Fruit fly (Drosophila melanogaster) whole organism, prepupa: ENCODE results near the gene CG11247.

Experiments used
- Blimp-1 ChIP-seq: fragments of 200-800 bp; sonication (Bioruptor generic); optimal IDR thresholded peaks from 3 replicates; lab custom pipeline; 2017; ENCODE audit warnings: missing biosample characterization, missing genetic modification characterization, mild to moderate bottlenecking, moderate library complexity, missing genetic modification reagents
- CG10631 ChIP-seq: fragments of 200-800 bp; sonication (Bioruptor generic); optimal IDR thresholded peaks from 2 replicates; lab custom pipeline; 2016; ENCODE audit warnings: missing biosample characterization, missing genetic modification characterization
- CG10669 ChIP-seq: fragments of 200-800 bp; sonication (Bioruptor generic); optimal IDR thresholded peaks from 3 replicates; lab custom pipeline; 2018; ENCODE audit warnings: missing biosample characterization, mild to moderate bottlenecking, missing genetic modification characterization, moderate library complexity
- CG11294 ChIP-seq: fragments of 200-800 bp; sonication (Bioruptor generic); IDR thresholded peaks from 2 replicates; pipeline ENCODE4 v1.3.6; 2022; ENCODE audit warnings: missing biosample characterization, missing genetic modification characterization
- CG11762 ChIP-seq: fragments of 200-800 bp; sonication (Bioruptor generic); optimal IDR thresholded peaks from 3 replicates; lab custom pipeline; 2016; ENCODE audit warnings: missing biosample characterization, missing genetic modification characterization; ENCODE audit not compliant: insufficient read depth
- CG11902 ChIP-seq: fragments of 200-800 bp; sonication (Bioruptor generic); optimal IDR thresholded peaks from 3 replicates; lab custom pipeline; 2016; ENCODE audit warnings: missing biosample characterization, missing genetic modification characterization
- CG16779 ChIP-seq: fragments of 200-800 bp; sonication (Bioruptor generic); optimal IDR thresholded peaks from 3 replicates; lab custom pipeline; 2017; ENCODE audit warnings: missing biosample characterization, mild to moderate bottlenecking, missing genetic modification characterization
- CG3032 ChIP-seq: fragments of 200-800 bp; optimal IDR thresholded peaks from 2 replicates; lab custom pipeline; 2019; ENCODE audit warnings: missing biosample characterization, mild to moderate bottlenecking, missing genetic modification characterization, moderate library complexity
- CG31627 ChIP-seq: fragments of 200-800 bp; sonication (Bioruptor generic); optimal IDR thresholded peaks from 3 replicates; lab custom pipeline; 2016; ENCODE audit warnings: missing biosample characterization, missing genetic modification characterization
- CG32006 ChIP-seq: fragments of 200-800 bp; sonication (Bioruptor generic); optimal IDR thresholded peaks from 3 replicates; lab custom pipeline; 2017; ENCODE audit warnings: missing biosample characterization, mild to moderate bottlenecking, missing genetic modification characterization
- CG34406 ChIP-seq: fragments of 200-800 bp; sonication (Bioruptor generic); optimal IDR thresholded peaks from 3 replicates; lab custom pipeline; 2016; ENCODE audit warnings: missing biosample characterization, missing genetic modification characterization
- CG3919 ChIP-seq: fragments of 200-800 bp; sonication (Bioruptor generic); optimal IDR thresholded peaks from 3 replicates; lab custom pipeline; 2016; ENCODE audit warnings: missing biosample characterization, missing genetic modification characterization
- CG6163 ChIP-seq: fragments of 200-800 bp; sonication (Bioruptor generic); IDR thresholded peaks from 3 replicates; pipeline ENCODE4 v1.3.6; 2022; ENCODE audit warnings: missing biosample characterization, missing genetic modification characterization
- CG6276 ChIP-seq: fragments of 200-800 bp; sonication (Bioruptor generic); optimal IDR thresholded peaks from 2 replicates; lab custom pipeline; 2017; ENCODE audit warnings: missing biosample characterization, mild to moderate bottlenecking, missing genetic modification characterization
- CG6792 ChIP-seq: fragments of 200-800 bp; sonication (Bioruptor generic); optimal IDR thresholded peaks from 3 replicates; lab custom pipeline; 2016; ENCODE audit warnings: missing biosample characterization, missing genetic modification characterization
- CG6808 ChIP-seq: fragments of 200-800 bp; sonication (Bioruptor generic); optimal IDR thresholded peaks from 3 replicates; lab custom pipeline; 2017; ENCODE audit warnings: missing biosample characterization, missing genetic modification characterization, mild to moderate bottlenecking, moderate library complexity, missing genetic modification reagents
- CG6854 ChIP-seq: fragments of 200-800 bp; sonication (Bioruptor generic); optimal IDR thresholded peaks from 2 replicates; lab custom pipeline; 2017; ENCODE audit warnings: missing biosample characterization, mild to moderate bottlenecking, missing genetic modification characterization
- CG8319 ChIP-seq: fragments of 200-800 bp; sonication (Bioruptor generic); optimal IDR thresholded peaks from 3 replicates; lab custom pipeline; 2016; ENCODE audit warnings: missing biosample characterization, missing genetic modification characterization
- CG8632 ChIP-seq: fragments of 200-800 bp; sonication (Bioruptor generic); optimal IDR thresholded peaks from 3 replicates; lab custom pipeline; 2016; ENCODE audit warnings: missing biosample characterization, missing genetic modification characterization
- CG9139 ChIP-seq: fragments of 200-800 bp; sonication (Bioruptor generic); optimal IDR thresholded peaks from 3 replicates; lab custom pipeline; 2017; ENCODE audit warnings: missing biosample characterization, mild to moderate bottlenecking, missing genetic modification characterization
- Eip75B ChIP-seq: fragments of 200-800 bp; sonication (Bioruptor generic); optimal IDR thresholded peaks from 3 replicates; lab custom pipeline; 2016; ENCODE audit warnings: missing biosample characterization, missing genetic modification characterization
- Eip78C ChIP-seq: fragments of 200-800 bp; sonication (Bioruptor generic); peaks from one replicate; lab custom pipeline; 2016; ENCODE audit warnings: missing biosample characterization, missing genetic modification characterization
- Eip93F ChIP-seq: fragments of 200-800 bp; sonication (Bioruptor generic); optimal IDR thresholded peaks from 2 replicates; lab custom pipeline; 2016; ENCODE audit warnings: missing biosample characterization, mild to moderate bottlenecking, missing genetic modification characterization
- Ets21C ChIP-seq: fragments of 200-800 bp; sonication (Bioruptor generic); optimal IDR thresholded peaks from 3 replicates; lab custom pipeline; 2016; ENCODE audit warnings: missing biosample characterization, missing genetic modification characterization
- Ets96B ChIP-seq: fragments of 200-800 bp; optimal IDR thresholded peaks from 2 replicates; lab custom pipeline; 2019; ENCODE audit warnings: missing biosample characterization, mild to moderate bottlenecking, missing genetic modification characterization, moderate library complexity
- Gug ChIP-seq: fragments of 200-800 bp; sonication (Bioruptor generic); IDR thresholded peaks from 2 replicates; pipeline ENCODE4 v1.3.6; 2022; ENCODE audit warnings: missing biosample characterization, missing genetic modification characterization
- Hr39 ChIP-seq: fragments of 200-800 bp; sonication (Bioruptor generic); optimal IDR thresholded peaks from 2 replicates; lab custom pipeline; 2016; ENCODE audit warnings: missing biosample characterization, missing genetic modification characterization
- Hr4 ChIP-seq: fragments of 200-800 bp; sonication (Bioruptor generic); optimal IDR thresholded peaks from 3 replicates; lab custom pipeline; 2016; ENCODE audit warnings: missing biosample characterization, missing genetic modification characterization
- Lpt ChIP-seq: fragments of 200-800 bp; sonication (Bioruptor generic); optimal IDR thresholded peaks from 3 replicates; lab custom pipeline; 2016; ENCODE audit warnings: missing biosample characterization, missing genetic modification characterization
- Sox102F ChIP-seq: fragments of 200-800 bp; sonication (Bioruptor generic); optimal IDR thresholded peaks from 2 replicates; lab custom pipeline; 2016; ENCODE audit warnings: missing biosample characterization, mild to moderate bottlenecking, missing genetic modification characterization
- Sox14 ChIP-seq: fragments of 200-800 bp; sonication (Bioruptor generic); optimal IDR thresholded peaks from 3 replicates; lab custom pipeline; 2016; ENCODE audit warnings: missing biosample characterization, missing genetic modification characterization
- cyc ChIP-seq: fragments of 200-800 bp; sonication (Bioruptor generic); optimal IDR thresholded peaks from 3 replicates; lab custom pipeline; 2016; ENCODE audit warnings: missing biosample characterization, missing genetic modification characterization
- dac ChIP-seq: fragments of 200-800 bp; sonication (Bioruptor generic); optimal IDR thresholded peaks from 2 replicates; lab custom pipeline; 2017; ENCODE audit warnings: missing biosample characterization, mild to moderate bottlenecking, missing genetic modification characterization
- dsx ChIP-seq: fragments of 200-800 bp; optimal IDR thresholded peaks from 3 replicates; lab custom pipeline; 2019; ENCODE audit warnings: missing biosample characterization, mild to moderate bottlenecking, missing genetic modification characterization, moderate library complexity; ENCODE audit not compliant: poor library complexity, severe bottlenecking
- eg ChIP-seq: fragments of 200-800 bp; sonication (Bioruptor generic); IDR thresholded peaks from 3 replicates; pipeline ENCODE4 v1.3.6; 2022; ENCODE audit warnings: missing biosample characterization, missing genetic modification characterization
- esn ChIP-seq: fragments of 200-800 bp; sonication (Bioruptor generic); optimal IDR thresholded peaks from 2 replicates; lab custom pipeline; 2016; ENCODE audit warnings: missing biosample characterization, mild to moderate bottlenecking, missing genetic modification characterization, moderate library complexity
- fd59A ChIP-seq: fragments of 200-800 bp; sonication (Bioruptor generic); optimal IDR thresholded peaks from 2 replicates; lab custom pipeline; 2017; ENCODE audit warnings: missing biosample characterization, mild to moderate bottlenecking, missing genetic modification characterization, missing genetic modification reagents
- fd85E ChIP-seq: fragments of 200-800 bp; sonication (Bioruptor generic); optimal IDR thresholded peaks from 3 replicates; lab custom pipeline; 2016; ENCODE audit warnings: missing biosample characterization, missing genetic modification characterization
- fkh ChIP-seq: fragments of 200-800 bp; sonication (Bioruptor generic); optimal IDR thresholded peaks from 3 replicates; lab custom pipeline; 2017; ENCODE audit warnings: missing biosample characterization, mild to moderate bottlenecking, missing genetic modification characterization, moderate library complexity
- lz ChIP-seq: fragments of 200-800 bp; sonication (Bioruptor generic); optimal IDR thresholded peaks from 3 replicates; lab custom pipeline; 2016; ENCODE audit warnings: missing biosample characterization, missing genetic modification characterization
- net ChIP-seq: fragments of 200-800 bp; sonication (Bioruptor generic); optimal IDR thresholded peaks from 3 replicates; lab custom pipeline; 2016; ENCODE audit warnings: missing biosample characterization, missing genetic modification characterization
- pdm3 ChIP-seq: fragments of 200-800 bp; sonication (Bioruptor generic); optimal IDR thresholded peaks from 3 replicates; lab custom pipeline; 2016; ENCODE audit warnings: missing biosample characterization, missing genetic modification characterization
- salr ChIP-seq, 2 experiments: fragments of 200-800 bp; sonication (Bioruptor generic); optimal IDR thresholded peaks; 3 replicates each; lab custom pipeline; 2016 to 2018; ENCODE audit warnings: missing biosample characterization in 2 of 2, missing genetic modification characterization in 2 of 2, mild to moderate bottlenecking in 1 of 2
- svp ChIP-seq: fragments of 200-800 bp; sonication (Bioruptor generic); peaks from one replicate; lab custom pipeline; 2016; ENCODE audit warnings: missing biosample characterization, missing genetic modification characterization
- topi ChIP-seq: fragments of 200-800 bp; sonication (Bioruptor generic); optimal IDR thresholded peaks from 3 replicates; lab custom pipeline; 2016; ENCODE audit warnings: missing biosample characterization, missing genetic modification characterization

Gene CG11247

DNA sequence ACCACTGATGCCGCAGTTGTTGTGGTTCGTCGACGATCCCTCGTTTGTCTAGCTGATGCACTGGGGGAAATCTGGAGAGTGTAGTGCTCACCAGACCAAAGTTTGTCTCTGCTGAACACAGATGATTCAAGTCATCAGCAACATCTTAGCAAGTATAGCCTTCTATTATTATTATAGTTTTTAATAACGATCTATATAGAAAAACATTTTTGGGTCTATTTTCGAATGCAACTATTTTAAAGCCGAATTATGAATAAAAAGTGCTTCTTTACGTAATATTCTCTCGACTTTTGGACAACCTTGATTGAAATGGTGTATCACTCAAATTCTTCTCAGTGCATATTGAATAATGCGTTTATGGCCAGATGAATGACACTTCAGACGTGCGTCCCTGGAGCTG is 42.9 kb downstream of the CG11247 start (continued):
- TF ChIP-seq CG10669 (peak; percentile 89), fd85E (no peak), topi (GFP tag; lab: Kevin White, UChicago) (peak; percentile 3), CG31627 (GFP tag; lab: Kevin White, UChicago) (no peak), CG6808 (GFP tag; lab: Kevin White, UChicago) (peak; percentile 92), Sox102F (GFP tag; lab: Kevin White, UChicago) (no peak), svp (peak; percentile 56), CG32006 (GFP tag; lab: Kevin White, UChicago) (peak; percentile 62), Hr39 (GFP tag; lab: Kevin White, UChicago) (peak; percentile 11), Gug (GFP tag; lab: Robert Waterston, UW) (no peak), CG6792 (GFP tag; lab: Kevin White, UChicago) (peak; percentile 66), lz (peak; percentile 19), Hr4 (GFP tag; lab: Kevin White, UChicago) (peak; percentile 32), fd59A (GFP tag; lab: Kevin White, UChicago) (peak; percentile 91), eg (GFP tag; lab: Robert Waterston, UW) (no peak), CG10631 (peak; percentile 84), Blimp-1 (no peak), dac (no peak), Eip75B (GFP tag; lab: Kevin White, UChicago) (peak; percentile 73), CG11762 (GFP tag; lab: Kevin White, UChicago) (peak; percentile 52), CG8319 (GFP tag; lab: Kevin White, UChicago) (peak; percentile 25), fkh (no peak), Ets21C (GFP tag; lab: Kevin White, UChicago) (no peak), CG11294 (GFP tag; lab: Robert Waterston, UW) (no peak; the same call in 1 of the 2 replicates), Sox14 (GFP tag; lab: Kevin White, UChicago) (peak; percentile 47)
- TF ChIP-seq, all 60 proteins: peak for 42

DNA sequence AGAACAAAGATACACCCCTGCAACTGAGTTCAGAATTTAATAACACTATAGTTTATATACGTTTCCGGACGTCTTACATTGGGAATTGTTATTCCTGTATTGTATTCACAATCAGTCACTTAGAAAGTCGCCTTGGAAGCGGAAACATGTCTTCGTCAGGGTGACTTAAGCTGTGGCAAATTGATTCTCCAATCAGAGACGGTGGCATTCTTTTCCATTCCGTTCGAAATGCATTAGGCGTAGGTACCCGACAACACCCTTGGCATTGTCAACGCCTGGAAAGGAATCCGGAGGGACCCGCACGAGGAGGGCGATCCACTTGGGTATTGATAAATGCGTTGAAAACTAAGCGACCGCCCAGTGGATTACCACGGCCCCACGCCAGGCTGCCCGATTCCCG is 44.7 kb downstream of the CG11247 start, which contains the start of gene Sfp78E:
Sfp78E (minus strand) TSS at position 101 of the 400 bp plus-strand sequence.
- TF ChIP-seq CG3032, result no peak
- TF ChIP-seq CG32006 (GFP tag; lab: Kevin White, UChicago), result no peak
- no peak for TF ChIP-seq cyc (GFP tag; lab: Kevin White, UChicago)
- TF ChIP-seq esn (GFP tag; lab: Kevin White, UChicago), result no peak
- no peak for TF ChIP-seq dac
- no peak for TF ChIP-seq lz
- no peak for TF ChIP-seq Ets96B (tag; lab: Kevin White, UChicago)
- no peak for TF ChIP-seq Lpt (GFP tag; lab: Kevin White, UChicago)
- TF ChIP-seq CG16779 (tag; lab: Kevin White, UChicago), result no peak
- no peak for TF ChIP-seq CG9139
- TF ChIP-seq Ets21C (GFP tag; lab: Kevin White, UChicago), result no peak
- TF ChIP-seq pdm3, result no peak
- no peak for TF ChIP-seq fkh

DNA sequence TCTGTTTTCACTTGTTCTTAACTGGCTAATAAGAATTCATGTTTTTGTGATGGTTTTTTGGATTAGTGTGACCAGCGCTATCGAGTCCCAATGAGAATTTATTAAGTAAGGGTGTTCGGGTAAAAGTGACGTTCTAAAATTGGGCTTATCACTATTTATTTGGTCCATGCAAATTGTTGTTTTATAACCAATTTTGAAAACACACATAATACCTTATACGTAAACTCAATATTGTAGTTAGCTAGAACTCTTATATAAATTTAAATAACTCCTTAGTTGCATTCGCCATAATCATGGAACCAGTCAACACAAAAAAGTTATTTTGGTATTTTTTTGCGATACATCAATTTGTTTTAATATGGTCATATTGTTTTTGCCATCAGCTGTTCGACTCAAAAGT is 48.9 kb downstream of the CG11247 start, which contains the start of the genes Als2 and CG11248:
Als2 (minus strand) TSS at position 69 of the 400 bp plus-strand sequence.
CG11248 (plus strand) TSS at position 364 of the 400 bp plus-strand sequence.
- no peak for TF ChIP-seq dsx (GFP tag; lab: Kevin White, UChicago)
- no peak for TF ChIP-seq svp
- no peak for TF ChIP-seq net (GFP tag; lab: Kevin White, UChicago)
- peak; percentile 36 for TF ChIP-seq Lpt (GFP tag; lab: Kevin White, UChicago)
- no peak for TF ChIP-seq Hr4 (GFP tag; lab: Kevin White, UChicago)
- TF ChIP-seq CG6792 (GFP tag; lab: Kevin White, UChicago), result peak; percentile 58
- TF ChIP-seq fkh, result no peak
- TF ChIP-seq CG11294 (GFP tag; lab: Robert Waterston, UW), result peak; percentile 42; the same call in 1 of the 2 replicates
- TF ChIP-seq Ets21C (GFP tag; lab: Kevin White, UChicago), result peak; percentile 77
- TF ChIP-seq CG34406 (GFP tag; lab: Kevin White, UChicago), result peak; percentile 46
- TF ChIP-seq CG6163, result peak; percentile 59; the same call in 2 of the 3 replicates
- TF ChIP-seq fd85E, result no peak
- peak; percentile 75 for TF ChIP-seq CG10631
- no peak for TF ChIP-seq esn (GFP tag; lab: Kevin White, UChicago)
- no peak for TF ChIP-seq CG3919 (GFP tag; lab: Kevin White, UChicago)
- TF ChIP-seq CG11902 (GFP tag; lab: Kevin White, UChicago), result peak; percentile 76
- TF ChIP-seq Gug (GFP tag; lab: Robert Waterston, UW), result peak; percentile 62
- TF ChIP-seq CG3032, result no peak
- TF ChIP-seq Eip78C (GFP tag; lab: Kevin White, UChicago), result no peak
- TF ChIP-seq fd59A (GFP tag; lab: Kevin White, UChicago), result peak; percentile 44
- TF ChIP-seq salr (GFP tag; optimal IDR thresholded peaks at IDR 0.05; lab: Kevin White, UChicago), result peak in 1 of 2 experiments; percentile 9
- TF ChIP-seq CG8632 (GFP tag; lab: Kevin White, UChicago), result peak; percentile 52
- TF ChIP-seq CG16779 (tag; lab: Kevin White, UChicago), result no peak
- TF ChIP-seq CG8319 (GFP tag; lab: Kevin White, UChicago), result peak; percentile 24
- no peak for TF ChIP-seq CG6276 (GFP tag; lab: Kevin White, UChicago)
- peak; percentile 78 for TF ChIP-seq Sox14 (GFP tag; lab: Kevin White, UChicago)
- TF ChIP-seq CG6854, result no peak
- no peak for TF ChIP-seq Eip93F
- peak; percentile 73 for TF ChIP-seq CG32006 (GFP tag; lab: Kevin White, UChicago)
- peak; percentile 56 for TF ChIP-seq CG11762 (GFP tag; lab: Kevin White, UChicago)
